Fruit fly (Drosophila melanogaster): ENCODE results near the gene Rbf.

The Rbf gene

DNA sequence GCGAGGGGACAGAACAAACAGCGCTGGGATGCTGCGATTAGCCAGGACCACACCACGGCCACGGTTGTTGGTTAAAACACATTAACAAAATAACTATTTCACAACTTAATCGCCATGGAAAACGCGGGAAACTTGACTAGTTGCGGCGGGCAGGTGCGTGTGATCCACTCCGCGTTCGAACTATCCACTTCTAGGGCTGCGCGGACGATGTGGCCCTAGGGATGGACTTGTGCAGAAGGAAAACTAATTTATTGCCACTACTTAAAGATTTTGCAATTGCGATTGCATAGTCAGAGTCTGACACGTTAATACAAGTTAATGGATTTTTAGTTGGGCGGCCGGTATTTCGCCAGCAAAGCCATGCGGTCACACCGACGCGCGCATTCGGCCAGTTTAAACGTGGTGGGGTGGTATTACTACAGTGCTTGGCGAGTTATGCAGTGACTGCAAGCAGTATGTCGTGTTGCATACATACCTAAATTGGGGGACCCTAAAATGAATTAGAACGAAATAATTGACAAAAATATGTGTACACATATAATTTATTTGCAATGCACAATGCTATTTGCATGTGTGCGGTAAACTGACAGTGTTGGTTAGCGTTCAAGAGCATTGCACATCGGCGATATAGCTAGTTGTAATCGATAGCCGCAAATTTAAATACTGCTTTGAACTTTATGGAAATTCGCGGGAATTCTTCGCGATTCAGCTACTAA is at the start of gene Rbf:
Gene Rbf (minus strand): TSS at position 323 of the 716 bp plus-strand sequence.
- TF ChIP-seq CG12768 (GFP tag; optimal IDR thresholded peaks at IDR 0.05) (no peak), CG1620 (GFP tag; optimal IDR thresholded peaks at IDR 0.05) (peak; percentile 63), ovo (GFP tag; optimal IDR thresholded peaks at IDR 0.05) (no peak), Hr96 (GFP tag; optimal IDR thresholded peaks at IDR 0.05) (peak; percentile 41), CG33017 (tag; optimal IDR thresholded peaks at IDR 0.05) (no peak), Clk (GFP tag; optimal IDR thresholded peaks at IDR 0.05) (no peak), kay (GFP tag; ENCODE audit: borderline replicate concordance) (no peak), bab1 (GFP tag; optimal IDR thresholded peaks at IDR 0.05) (no peak), Crg-1 (GFP tag; optimal IDR thresholded peaks at IDR 0.05) (peak; percentile 63), CG14711 (tag; optimal IDR thresholded peaks at IDR 0.05) (no peak), Mnt (GFP tag; optimal IDR thresholded peaks at IDR 0.05) (peak; percentile 51), pad (GFP tag; optimal IDR thresholded peaks at IDR 0.05) (peak; percentile 48), CG11617 (GFP tag; optimal IDR thresholded peaks at IDR 0.05) (no peak), CG5204 (GFP tag; optimal IDR thresholded peaks at IDR 0.05) (no peak), tj (GFP tag; optimal IDR thresholded peaks at IDR 0.05) (no peak), toe (GFP tag; optimal IDR thresholded peaks at IDR 0.05) (peak; percentile 27)

DNA sequence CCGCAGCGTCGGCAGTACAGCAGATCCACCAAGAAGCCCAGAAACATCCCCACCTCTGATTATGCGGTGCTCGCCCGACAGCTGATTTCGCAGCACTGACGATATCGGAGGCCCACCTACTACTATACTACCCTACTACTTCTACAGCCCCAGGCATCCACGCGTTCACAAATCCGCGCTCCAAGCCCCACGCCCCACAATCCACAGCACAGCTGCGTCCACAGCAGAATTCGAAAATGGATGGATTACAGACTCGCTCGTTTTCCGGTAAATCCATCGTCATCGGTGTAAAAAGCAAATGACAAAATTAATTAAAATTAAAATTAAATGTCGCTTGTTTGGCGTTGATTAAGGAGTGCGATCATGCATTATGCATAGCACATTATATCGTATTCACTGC is 45.8 kb upstream of the Rbf start, which contains the start of gene CG3713:
Gene CG3713 (minus strand): TSS at position 101 of the 400 bp plus-strand sequence.
- TF ChIP-seq CG14711 (tag; optimal IDR thresholded peaks at IDR 0.05) (no peak), Crg-1 (GFP tag; optimal IDR thresholded peaks at IDR 0.05) (no peak), CG33017 (tag; optimal IDR thresholded peaks at IDR 0.05) (no peak), CG11617 (GFP tag; optimal IDR thresholded peaks at IDR 0.05) (no peak), Hr96 (GFP tag; optimal IDR thresholded peaks at IDR 0.05) (no peak), toe (GFP tag; optimal IDR thresholded peaks at IDR 0.05) (no peak), cic (GFP tag; optimal IDR thresholded peaks at IDR 0.05) (no peak), CG1620 (GFP tag; optimal IDR thresholded peaks at IDR 0.05) (no peak), CG12768 (GFP tag; optimal IDR thresholded peaks at IDR 0.05) (no peak), bab1 (GFP tag; optimal IDR thresholded peaks at IDR 0.05) (no peak), Mnt (GFP tag; optimal IDR thresholded peaks at IDR 0.05) (no peak), ovo (GFP tag; optimal IDR thresholded peaks at IDR 0.05) (no peak), CG7101 (tag; optimal IDR thresholded peaks at IDR 0.05) (no peak), cnc (optimal IDR thresholded peaks at IDR 0.05) (no peak)

dm6 chrX:844523-844922 is 43.2 kb upstream of the Rbf start, which contains the start of gene CG14635:
TSS of gene CG14635 (plus strand) at chrX:844823.
- TF ChIP-seq CG33017 (tag; optimal IDR thresholded peaks at IDR 0.05) (no peak), cic (GFP tag; optimal IDR thresholded peaks at IDR 0.05) (no peak), CG7045 (GFP tag; optimal IDR thresholded peaks at IDR 0.05) (no peak)

DNA sequence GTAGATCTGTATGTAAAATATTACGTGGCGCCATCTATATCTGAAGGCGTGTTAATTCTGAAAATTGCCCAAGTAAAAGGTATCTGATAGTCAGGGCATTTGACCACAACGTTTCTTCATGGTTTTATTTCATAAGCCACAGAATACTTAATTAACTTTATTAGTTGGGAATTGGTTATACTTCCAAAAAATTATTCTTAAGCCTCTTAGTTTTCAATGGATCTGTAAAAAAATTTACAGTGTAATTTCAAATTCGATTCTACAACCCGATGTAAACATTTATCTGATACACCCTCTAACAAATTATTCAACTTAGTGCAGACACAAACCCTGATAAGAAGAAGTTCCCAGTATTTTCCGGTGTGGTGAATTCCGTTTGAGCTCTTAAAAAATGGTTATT is 42.2 kb upstream of the Rbf start:
- TF ChIP-seq CG7045 (GFP tag; optimal IDR thresholded peaks at IDR 0.05) = no peak

dm6 chrX:841941-842340 is 40.7 kb upstream of the Rbf start:
- no peak for TF ChIP-seq CG5204 (GFP tag; optimal IDR thresholded peaks at IDR 0.05)
- no peak for TF ChIP-seq CG11617 (GFP tag; optimal IDR thresholded peaks at IDR 0.05)
- TF ChIP-seq CG33017 (tag; optimal IDR thresholded peaks at IDR 0.05) = no peak
- no peak for TF ChIP-seq kay (GFP tag; ENCODE audit: borderline replicate concordance)
- TF ChIP-seq bab1 (GFP tag; optimal IDR thresholded peaks at IDR 0.05) = no peak
- TF ChIP-seq Hr96 (GFP tag; optimal IDR thresholded peaks at IDR 0.05) = no peak
- no peak for TF ChIP-seq CG12768 (GFP tag; optimal IDR thresholded peaks at IDR 0.05)

dm6 chrX:841038-841437 is 39.8 kb upstream of the Rbf start:
- TF ChIP-seq Mnt (GFP tag; optimal IDR thresholded peaks at IDR 0.05) (peak; percentile 83), cnc (optimal IDR thresholded peaks at IDR 0.05) (no peak)

dm6 chrX:838012-838411 is 36.7 kb upstream of the Rbf start:
- TF ChIP-seq CG11617 (GFP tag; optimal IDR thresholded peaks at IDR 0.05) = no peak
- no peak for TF ChIP-seq Hr96 (GFP tag; optimal IDR thresholded peaks at IDR 0.05)
- no peak for TF ChIP-seq toe (GFP tag; optimal IDR thresholded peaks at IDR 0.05)
- no peak for TF ChIP-seq pad (GFP tag; optimal IDR thresholded peaks at IDR 0.05)
- TF ChIP-seq CG1620 (GFP tag; optimal IDR thresholded peaks at IDR 0.05) = no peak
- no peak for TF ChIP-seq CG7045 (GFP tag; optimal IDR thresholded peaks at IDR 0.05)
- TF ChIP-seq bab1 (GFP tag; optimal IDR thresholded peaks at IDR 0.05) = no peak
- no peak for TF ChIP-seq CG5204 (GFP tag; optimal IDR thresholded peaks at IDR 0.05)
- no peak for TF ChIP-seq ovo (GFP tag; optimal IDR thresholded peaks at IDR 0.05)
- no peak for TF ChIP-seq CG12768 (GFP tag; optimal IDR thresholded peaks at IDR 0.05)

All from whole organism, adult.